Fruit fly (Drosophila melanogaster) whole organism, embryonic: ENCODE results near the gene mus301.
A peak's percentile ranks its signal among the peaks of the same experiment; 100 is the strongest.

ENCODE experiments used
- Bdp1 ChIP-seq: fragments of 200-800 bp; sonication (Bioruptor generic); optimal IDR thresholded peaks from 3 replicates; lab custom pipeline; 2016; ENCODE audit warnings: missing biosample characterization, missing genetic modification characterization
- CG10366 ChIP-seq: fragments of 200-800 bp; sonication (Bioruptor generic); IDR thresholded peaks from 2 replicates; pipeline ENCODE4 v1.3.6; 2022; ENCODE audit warnings: missing biosample characterization, missing genetic modification characterization
- CG11456 ChIP-seq: fragments of 200-800 bp; sonication (Bioruptor generic); IDR thresholded peaks from 3 replicates; pipeline ENCODE4 v1.3.6; 2022; ENCODE audit warnings: missing biosample characterization, missing genetic modification characterization
- CG11504 ChIP-seq: fragments of 200-800 bp; sonication (Bioruptor generic); optimal IDR thresholded peaks from 3 replicates; lab custom pipeline; 2019; ENCODE audit warnings: missing biosample characterization, mild to moderate bottlenecking, missing genetic modification characterization, moderate library complexity
- CG12071 ChIP-seq: fragments of 200-800 bp; sonication (Bioruptor generic); optimal IDR thresholded peaks from 3 replicates; lab custom pipeline; 2018; ENCODE audit warnings: missing biosample characterization, mild to moderate bottlenecking, missing genetic modification characterization
- CG14441 ChIP-seq: fragments of 200-800 bp; sonication (Bioruptor generic); IDR thresholded peaks from 2 replicates; pipeline ENCODE4 v1.3.6; 2022; ENCODE audit warnings: missing biosample characterization, missing genetic modification characterization
- CG16779 ChIP-seq: fragments of 200-800 bp; sonication (Bioruptor generic); IDR thresholded peaks from 2 replicates; pipeline ENCODE4 v1.3.6; 2022; ENCODE audit warnings: missing biosample characterization, missing genetic modification characterization
- CG17385 ChIP-seq: fragments of 200-800 bp; sonication (Bioruptor generic); optimal IDR thresholded peaks from 3 replicates; lab custom pipeline; 2018; ENCODE audit warnings: missing biosample characterization, mild to moderate bottlenecking, missing genetic modification characterization
- CG1792 ChIP-seq: fragments of 200-800 bp; sonication (Bioruptor generic); optimal IDR thresholded peaks from 2 replicates; lab custom pipeline; 2016; ENCODE audit warnings: missing biosample characterization, missing genetic modification characterization
- CG18011 ChIP-seq: fragments of 200-800 bp; sonication (Bioruptor generic); optimal IDR thresholded peaks from 2 replicates; lab custom pipeline; 2017; ENCODE audit warnings: missing biosample characterization, missing genetic modification characterization, mild to moderate bottlenecking, moderate library complexity, missing genotype
- CG18599 ChIP-seq: fragments of 200-800 bp; sonication (Bioruptor generic); optimal IDR thresholded peaks from 3 replicates; lab custom pipeline; 2017; ENCODE audit warnings: missing biosample characterization, missing genetic modification characterization, mild to moderate bottlenecking, moderate library complexity, missing genetic modification reagents
- CG2120 ChIP-seq: fragments of 200-800 bp; sonication (Bioruptor generic); optimal IDR thresholded peaks from 3 replicates; lab custom pipeline; 2016; ENCODE audit warnings: missing biosample characterization, missing genetic modification characterization
- CG2875 ChIP-seq: fragments of 200-800 bp; sonication (Bioruptor generic); optimal IDR thresholded peaks from 2 replicates; lab custom pipeline; 2017; ENCODE audit warnings: missing biosample characterization, mild to moderate bottlenecking, missing genetic modification characterization, missing genetic modification reagents
- CG32767 ChIP-seq: fragments of 200-800 bp; sonication (Bioruptor generic); IDR thresholded peaks from 2 replicates; pipeline ENCODE4 v1.3.6; 2022; ENCODE audit warnings: missing biosample characterization, missing genetic modification characterization
- CG4730 ChIP-seq: fragments of 200-800 bp; sonication (Bioruptor generic); IDR thresholded peaks from 2 replicates; pipeline ENCODE4 v1.3.6; 2022; ENCODE audit warnings: missing biosample characterization, missing genetic modification characterization
- CG6175 ChIP-seq: fragments of 200-800 bp; sonication (Bioruptor generic); IDR thresholded peaks from 3 replicates; pipeline ENCODE4 v1.3.6; 2022; ENCODE audit warnings: missing biosample characterization, missing genetic modification characterization
- CG7372 ChIP-seq: fragments of 200-800 bp; sonication (Bioruptor generic); IDR thresholded peaks from 2 replicates; pipeline ENCODE4 v1.3.6; 2022; ENCODE audit warnings: missing biosample characterization, missing genetic modification characterization
- CG9215 ChIP-seq: fragments of 200-800 bp; sonication (Bioruptor generic); IDR thresholded peaks from 2 replicates; pipeline ENCODE4 v1.3.6; 2022; ENCODE audit warnings: missing biosample characterization, missing genetic modification characterization
- Dek ChIP-seq: fragments of 200-800 bp; sonication (Bioruptor generic); optimal IDR thresholded peaks from 3 replicates; lab custom pipeline; 2019; ENCODE audit warnings: missing biosample characterization, mild to moderate bottlenecking, missing genetic modification characterization, moderate library complexity
- Dip3 ChIP-seq: fragments of 200-800 bp; sonication (Bioruptor generic); optimal IDR thresholded peaks from 3 replicates; lab custom pipeline; 2016; ENCODE audit warnings: missing biosample characterization, missing genetic modification characterization
- Dll ChIP-seq: fragments of 200-800 bp; sonication (Bioruptor generic); IDR thresholded peaks from 4 replicates; pipeline ENCODE4 v1.3.6; 2022; ENCODE audit warnings: missing biosample characterization, missing genetic modification characterization; ENCODE audit not compliant: partially characterized antibody
- Fer3 ChIP-seq: fragments of 200-800 bp; sonication (Bioruptor generic); optimal IDR thresholded peaks from 2 replicates; lab custom pipeline; 2018; ENCODE audit warnings: missing biosample characterization, mild to moderate bottlenecking, missing genetic modification characterization, moderate library complexity
- GATAe ChIP-seq: fragments of 200-800 bp; sonication (Bioruptor generic); conservative IDR thresholded peaks from 2 replicates; pipeline ENCODE4 v1.3.6; 2022; ENCODE audit warnings: missing biosample characterization, missing genetic modification characterization
- H15 ChIP-seq: fragments of 200-800 bp; sonication (Bioruptor generic); IDR thresholded peaks from 3 replicates; pipeline ENCODE4 v1.3.6; 2022; ENCODE audit warnings: missing biosample characterization, missing genetic modification characterization
- HLH3B ChIP-seq: fragments of 200-800 bp; sonication (Bioruptor generic); IDR thresholded peaks from 2 replicates; pipeline ENCODE4 v1.3.6; 2022; ENCODE audit warnings: missing biosample characterization, missing genetic modification characterization
- Ravus ChIP-seq: fragments of 200-800 bp; sonication (Bioruptor generic); IDR thresholded peaks from 2 replicates; pipeline ENCODE4 v1.3.6; 2022; ENCODE audit warnings: missing biosample characterization, missing genetic modification characterization
- Rfx ChIP-seq: fragments of 200-800 bp; sonication (Bioruptor generic); IDR thresholded peaks from 2 replicates; pipeline ENCODE4 v1.3.6; 2022; ENCODE audit warnings: missing biosample characterization, missing genetic modification characterization
- Scr ChIP-seq: fragments of 200-800 bp; sonication (Bioruptor generic); IDR thresholded peaks from 2 replicates; pipeline ENCODE4 v1.3.6; 2022; ENCODE audit warnings: missing biosample characterization, missing genetic modification characterization; ENCODE audit not compliant: partially characterized antibody
- Side ChIP-seq: fragments of 200-800 bp; sonication (Bioruptor generic); optimal IDR thresholded peaks from 2 replicates; lab custom pipeline; 2016; ENCODE audit warnings: missing biosample characterization, missing genetic modification characterization
- Tbp ChIP-seq: fragments of >200 bp; optimal IDR thresholded peaks from 2 replicates; lab custom pipeline; 2018; ENCODE audit warnings: missing biosample characterization, missing genetic modification characterization
- ara ChIP-seq: fragments of 200-800 bp; sonication (Bioruptor generic); IDR thresholded peaks from 2 replicates; pipeline ENCODE4 v1.3.6; 2022; ENCODE audit warnings: missing biosample characterization, missing genetic modification characterization
- ato ChIP-seq: fragments of 200-800 bp; sonication (Bioruptor generic); IDR thresholded peaks from 2 replicates; pipeline ENCODE4 v1.3.6; 2022; ENCODE audit warnings: missing biosample characterization, missing genetic modification characterization; ENCODE audit not compliant: partially characterized antibody
- bigmax ChIP-seq: fragments of 200-800 bp; sonication (Bioruptor generic); optimal IDR thresholded peaks from 2 replicates; lab custom pipeline; 2018; ENCODE audit warnings: missing biosample characterization, mild to moderate bottlenecking, missing genetic modification characterization
- corto ChIP-seq: fragments of 200-800 bp; sonication (Bioruptor generic); optimal IDR thresholded peaks from 2 replicates; lab custom pipeline; 2016; ENCODE audit warnings: missing biosample characterization, mild to moderate bottlenecking, missing genetic modification characterization, moderate library complexity
- croc ChIP-seq: fragments of 200-800 bp; sonication (Bioruptor generic); conservative IDR thresholded peaks from 3 replicates; pipeline ENCODE4 v1.3.6; 2022; ENCODE audit warnings: missing biosample characterization, missing genetic modification characterization
- crol ChIP-seq: fragments of 200-800 bp; sonication (Bioruptor generic); IDR thresholded peaks from 2 replicates; pipeline ENCODE4 v1.3.6; 2022; ENCODE audit warnings: missing biosample characterization, missing genetic modification characterization
- da ChIP-seq: fragments of 200-800 bp; sonication (Bioruptor generic); optimal IDR thresholded peaks from 2 replicates; lab custom pipeline; 2016; ENCODE audit warnings: missing biosample characterization, missing genetic modification characterization
- dan ChIP-seq: fragments of 200-800 bp; sonication (Bioruptor generic); IDR thresholded peaks from 2 replicates; pipeline ENCODE4 v1.3.6; 2022; ENCODE audit warnings: missing biosample characterization, missing genetic modification characterization
- dati ChIP-seq: fragments of 200-800 bp; sonication (Bioruptor generic); IDR thresholded peaks from 2 replicates; pipeline ENCODE4 v1.3.6; 2022; ENCODE audit warnings: missing biosample characterization, missing genetic modification characterization
- dmrt11E ChIP-seq: fragments of 200-800 bp; sonication (Bioruptor generic); optimal IDR thresholded peaks from 3 replicates; lab custom pipeline; 2018; ENCODE audit warnings: missing biosample characterization, mild to moderate bottlenecking, missing genetic modification characterization, moderate library complexity
- emc ChIP-seq: fragments of 200-800 bp; sonication (Bioruptor generic); optimal IDR thresholded peaks from 2 replicates; lab custom pipeline; 2016; ENCODE audit warnings: missing biosample characterization, missing genetic modification characterization
- grn ChIP-seq: fragments of 200-800 bp; sonication (Bioruptor generic); optimal IDR thresholded peaks from 3 replicates; lab custom pipeline; 2017; ENCODE audit warnings: missing biosample characterization, missing genetic modification characterization
- inv ChIP-seq: fragments of 200-800 bp; sonication (Bioruptor generic); IDR thresholded peaks from 2 replicates; pipeline ENCODE4 v1.3.6; 2022; ENCODE audit warnings: missing biosample characterization, missing genetic modification characterization; ENCODE audit not compliant: partially characterized antibody
- jigr1 ChIP-seq: fragments of 200-800 bp; sonication (Bioruptor generic); IDR thresholded peaks from 3 replicates; pipeline ENCODE4 v1.3.6; 2022; ENCODE audit warnings: missing biosample characterization, missing genetic modification characterization
- kay ChIP-seq: fragments of 200-800 bp; sonication (Bioruptor generic); optimal IDR thresholded peaks from 2 replicates; lab custom pipeline; 2016; ENCODE audit warnings: missing biosample characterization, missing genetic modification characterization
- lmd ChIP-seq: fragments of 200-800 bp; sonication (Bioruptor generic); IDR thresholded peaks from 2 replicates; pipeline ENCODE4 v1.3.6; 2022; ENCODE audit warnings: missing biosample characterization, missing genetic modification characterization
- mirr ChIP-seq: fragments of 200-800 bp; sonication (Bioruptor generic); optimal IDR thresholded peaks from 3 replicates; lab custom pipeline; 2018; ENCODE audit warnings: missing biosample characterization, mild to moderate bottlenecking, missing genetic modification characterization
- odd ChIP-seq: fragments of 200-800 bp; sonication (Bioruptor generic); optimal IDR thresholded peaks from 2 replicates; lab custom pipeline; 2017; ENCODE audit warnings: missing biosample characterization, mild to moderate bottlenecking, missing genetic modification characterization
- run ChIP-seq: fragments of 200-800 bp; sonication (Bioruptor generic); optimal IDR thresholded peaks from 3 replicates; lab custom pipeline; 2018; ENCODE audit warnings: missing biosample characterization, mild to moderate bottlenecking, missing genetic modification characterization
- sqz ChIP-seq: fragments of 200-800 bp; sonication (Bioruptor generic); optimal IDR thresholded peaks from 3 replicates; lab custom pipeline; 2018; ENCODE audit warnings: missing biosample characterization, mild to moderate bottlenecking, missing genetic modification characterization
- z ChIP-seq: fragments of 200-800 bp; sonication (Bioruptor generic); IDR thresholded peaks from 3 replicates; pipeline ENCODE4 v1.3.6; 2022; ENCODE audit warnings: missing biosample characterization, missing genetic modification characterization

mus301 gene

dm6 chr3L:8127712-8128210, 9.8 kb upstream of the mus301 start, which contains the start of the genes Cds and Uba2 (continued):
- TF ChIP-seq odd (GFP tag; lab: Kevin White, UChicago) (peak; percentile 86), CG11504 (no peak), Side (GFP tag; lab: Kevin White, UChicago) (peak; percentile 69), CG9215 (GFP tag; lab: Robert Waterston, UW) (peak; percentile 93), Dll (GFP tag; lab: Robert Waterston, UW) (no peak), jigr1 (GFP tag; lab: Robert Waterston, UW) (peak; percentile 84), CG7372 (GFP tag; lab: Robert Waterston, UW) (peak; percentile 90), sqz (GFP tag; lab: Kevin White, UChicago) (no peak), dan (GFP tag; lab: Robert Waterston, UW) (peak; percentile 54; the same call in 1 of the 2 replicates), CG18011 (GFP tag; lab: Kevin White, UChicago) (peak; percentile 86), croc (GFP tag; lab: Robert Waterston, UW) (peak; percentile 81), HLH3B (GFP tag; lab: Robert Waterston, UW) (peak; percentile 86), CG10366 (GFP tag; lab: Robert Waterston, UW) (peak; percentile 85), GATAe (GFP tag; lab: Robert Waterston, UW) (peak; percentile 89; the same call in 1 of the 2 replicates), Scr (peak; percentile 40), grn (GFP tag; lab: Kevin White, UChicago) (no peak), CG12071 (no peak), CG11456 (GFP tag; lab: Robert Waterston, UW) (peak; percentile 91), dmrt11E (tag; lab: Kevin White, UChicago) (peak; percentile 84), CG16779 (GFP tag; lab: Robert Waterston, UW) (peak; percentile 87), Fer3 (tag; lab: Kevin White, UChicago) (peak; percentile 94), run (peak; percentile 62), CG2875 (GFP tag; lab: Kevin White, UChicago) (peak; percentile 80), ara (GFP tag; lab: Robert Waterston, UW) (peak; percentile 83; the same call in 1 of the 2 replicates), z (GFP tag; lab: Robert Waterston, UW) (0 out of 3 replicates have a peak, but pooled peaks have one; percentile 24), emc (peak; percentile 53), CG1792 (GFP tag; lab: Kevin White, UChicago) (peak; percentile 60), CG2120 (GFP tag; lab: Kevin White, UChicago) (peak; percentile 95), kay (peak; percentile 90), CG6175 (GFP tag; lab: Robert Waterston, UW) (peak; percentile 77), CG18599 (GFP tag; lab: Kevin White, UChicago) (peak; percentile 96), corto (peak; percentile 79), da (GFP tag; lab: Kevin White, UChicago) (no peak), CG32767 (GFP tag; lab: Robert Waterston, UW) (peak; percentile 86; the same call in 1 of the 2 replicates), Ravus (peak; percentile 66), dati (GFP tag; lab: Robert Waterston, UW) (peak; percentile 59), H15 (peak; percentile 78; the same call in 2 of the 3 replicates), Dek (tag; lab: Kevin White, UChicago) (peak; percentile 94), ato (GFP tag; lab: Robert Waterston, UW) (peak; percentile 31; the same call in 1 of the 2 replicates), bigmax (GFP tag; lab: Kevin White, UChicago) (peak; percentile 32), Bdp1 (GFP tag; lab: Kevin White, UChicago) (peak; percentile 61), CG4730 (GFP tag; lab: Robert Waterston, UW) (peak; percentile 84), Rfx (peak; percentile 96), Tbp (GFP tag; lab: Kevin White, UChicago) (no peak), lmd (GFP tag; lab: Robert Waterston, UW) (peak; percentile 91), CG17385 (peak; percentile 89), mirr (GFP tag; lab: Kevin White, UChicago) (peak; percentile 80), CG14441 (GFP tag; lab: Robert Waterston, UW) (peak; percentile 91), crol (peak; percentile 57), inv (GFP tag; lab: Robert Waterston, UW) (no peak), Dip3 (GFP tag; lab: Kevin White, UChicago) (peak; percentile 73)
